Worm (Caenorhabditis elegans) whole organism, L3 larva: ENCODE measurements around the gene str-262.
A peak's percentile ranks its signal among the peaks of the same experiment; 100 is the strongest.

ENCODE experiments used
- R02D3.7 ChIP-seq: fragments of 150-350 bp; optimal IDR thresholded peaks from 2 replicates; lab custom pipeline; 2014; ENCODE audit warnings: missing biosample characterization, missing genetic modification characterization
- ZK546.5 ChIP-seq: sonication (generic microtip); optimal IDR thresholded peaks from 2 replicates; lab custom pipeline; 2017; ENCODE audit warnings: missing biosample characterization, missing genetic modification characterization
- aly-2 ChIP-seq: fragments of 150-350 bp; optimal IDR thresholded peaks from 2 replicates; lab custom pipeline; 2014; ENCODE audit warnings: missing biosample characterization, missing genetic modification characterization
- ama-1 ChIP-seq: fragments of 150-350 bp; optimal IDR thresholded peaks from 2 replicates; lab custom pipeline; 2018
- ceh-16 ChIP-seq: sonication (generic microtip); optimal IDR thresholded peaks from 2 replicates; lab custom pipeline; 2017; ENCODE audit warnings: missing biosample characterization, missing genetic modification characterization
- ceh-28 ChIP-seq: fragments of 150-350 bp; optimal IDR thresholded peaks from 2 replicates; lab custom pipeline; 2014; ENCODE audit warnings: missing biosample characterization, missing genetic modification reagents, missing genetic modification characterization
- ceh-82 ChIP-seq: fragments of 150-350 bp; optimal IDR thresholded peaks from 2 replicates; lab custom pipeline; 2014; ENCODE audit warnings: missing biosample characterization, missing genetic modification characterization
- ceh-9 ChIP-seq: sonication (generic microtip); optimal IDR thresholded peaks from 2 replicates; lab custom pipeline; 2018; ENCODE audit warnings: missing biosample characterization, missing genetic modification characterization
- daf-12 ChIP-seq: fragments of 150-350 bp; optimal IDR thresholded peaks from 2 replicates; lab custom pipeline; 2014; ENCODE audit warnings: missing biosample characterization, missing genetic modification reagents, missing genetic modification characterization
- egl-27 ChIP-seq: sonication (generic microtip); optimal IDR thresholded peaks from 4 replicates; lab custom pipeline; 2017; ENCODE audit warnings: missing biosample characterization, missing genetic modification reagents, missing genetic modification characterization
- egl-5 ChIP-seq: fragments of 150-350 bp; optimal IDR thresholded peaks from 2 replicates; lab custom pipeline; 2017; ENCODE audit warnings: missing biosample characterization, missing genetic modification reagents, missing genetic modification characterization, inconsistent platforms
- elt-1 ChIP-seq: fragments of 150-350 bp; optimal IDR thresholded peaks from 2 replicates; lab custom pipeline; 2014; ENCODE audit warnings: missing biosample characterization, missing genetic modification characterization
- elt-2 ChIP-seq: sonication (generic microtip); optimal IDR thresholded peaks from 2 replicates; lab custom pipeline; 2016; ENCODE audit warnings: missing genetic modification reagents, mild to moderate bottlenecking, missing genetic modification characterization, missing compliant biosample characterization
- elt-3 ChIP-seq, 3 experiments: fragments of 150-350 bp in 1 of 3; sonication (generic microtip) in 2 of 3; optimal IDR thresholded peaks; 2 replicates in 2 of 3; 4 replicates in 1 of 3; lab custom pipeline; 2014 to 2017; ENCODE audit warnings: missing biosample characterization in 3 of 3, missing genetic modification characterization in 3 of 3
- eor-1 ChIP-seq, 2 experiments: fragments of 150-350 bp; optimal IDR thresholded peaks; 2 replicates each; lab custom pipeline; 2014 to 2018; ENCODE audit warnings: missing biosample characterization in 2 of 2, missing genetic modification characterization in 2 of 2
- fkh-10 ChIP-seq: sonication (generic microtip); optimal IDR thresholded peaks from 2 replicates; lab custom pipeline; 2017; ENCODE audit warnings: missing biosample characterization, missing genetic modification reagents, missing genetic modification characterization
- fkh-2 ChIP-seq: fragments of 150-350 bp; optimal IDR thresholded peaks from 2 replicates; lab custom pipeline; 2014; ENCODE audit warnings: missing biosample characterization, missing genetic modification reagents, missing genetic modification characterization
- fos-1 ChIP-seq: fragments of 150-350 bp; optimal IDR thresholded peaks from 2 replicates; lab custom pipeline; 2014; ENCODE audit warnings: missing biosample characterization, missing genetic modification characterization
- hmg-11 ChIP-seq: sonication (generic microtip); optimal IDR thresholded peaks from 2 replicates; lab custom pipeline; 2016; ENCODE audit warnings: missing genetic modification characterization, missing compliant biosample characterization
- jun-1 ChIP-seq: fragments of 150-350 bp; optimal IDR thresholded peaks from 2 replicates; lab custom pipeline; 2014; ENCODE audit warnings: missing biosample characterization, missing genetic modification reagents, missing genetic modification characterization
- lin-15B ChIP-seq: fragments of 150-350 bp; optimal IDR thresholded peaks from 2 replicates; lab custom pipeline; 2014; ENCODE audit warnings: missing biosample characterization, missing genetic modification characterization
- lin-39 ChIP-seq: fragments of 150-350 bp; optimal IDR thresholded peaks from 2 replicates; lab custom pipeline; 2018; ENCODE audit warnings: missing biosample characterization, missing genetic modification reagents, missing genetic modification characterization
- lsy-12 ChIP-seq: sonication (generic microtip); optimal IDR thresholded peaks from 2 replicates; lab custom pipeline; 2016; ENCODE audit warnings: mild to moderate bottlenecking, missing genetic modification characterization, missing compliant biosample characterization
- mdl-1 ChIP-seq: fragments of 150-350 bp; optimal IDR thresholded peaks from 2 replicates; lab custom pipeline; 2014; ENCODE audit warnings: missing biosample characterization, missing genetic modification characterization
- mml-1 ChIP-seq: fragments of 150-350 bp; sonication (generic microtip); optimal IDR thresholded peaks from 3 replicates; lab custom pipeline; 2014; ENCODE audit warnings: missing biosample characterization, missing genetic modification characterization
- nfya-1 ChIP-seq: sonication (generic microtip); optimal IDR thresholded peaks from 2 replicates; lab custom pipeline; 2017; ENCODE audit warnings: missing genetic modification characterization, mild to moderate bottlenecking, missing compliant biosample characterization, antibody characterized with exemption, moderate library complexity; ENCODE audit not compliant: insufficient read depth
- nhr-11 ChIP-seq: fragments of 150-350 bp; optimal IDR thresholded peaks from 2 replicates; lab custom pipeline; 2014; ENCODE audit warnings: missing biosample characterization, missing genetic modification characterization
- nhr-23 ChIP-seq: fragments of 150-350 bp; optimal IDR thresholded peaks from 2 replicates; lab custom pipeline; 2014; ENCODE audit warnings: missing biosample characterization, missing genetic modification reagents, missing genetic modification characterization
- nhr-237 ChIP-seq: fragments of 150-350 bp; optimal IDR thresholded peaks from 2 replicates; lab custom pipeline; 2014; ENCODE audit warnings: missing biosample characterization, missing genetic modification characterization
- nhr-25 ChIP-seq: sonication (generic microtip); optimal IDR thresholded peaks from 2 replicates; lab custom pipeline; 2017; ENCODE audit warnings: missing biosample characterization, missing genetic modification characterization
- nhr-28 ChIP-seq: fragments of 150-350 bp; optimal IDR thresholded peaks from 2 replicates; lab custom pipeline; 2014; ENCODE audit warnings: missing biosample characterization, missing genetic modification characterization
- nhr-43 ChIP-seq: sonication (generic microtip); optimal IDR thresholded peaks from 2 replicates; lab custom pipeline; 2016; ENCODE audit warnings: mild to moderate bottlenecking, missing genetic modification characterization, missing compliant biosample characterization; ENCODE audit not compliant: poor library complexity, severe bottlenecking
- nhr-67 ChIP-seq: fragments of 150-350 bp; optimal IDR thresholded peaks from 2 replicates; lab custom pipeline; 2014; ENCODE audit warnings: missing biosample characterization, missing genetic modification characterization
- nhr-76 ChIP-seq: fragments of 150-350 bp; sonication (generic microtip); optimal IDR thresholded peaks from 5 replicates; lab custom pipeline; 2014; ENCODE audit warnings: missing biosample characterization, missing genetic modification characterization
- nhr-77 ChIP-seq: fragments of 150-350 bp; optimal IDR thresholded peaks from 2 replicates; lab custom pipeline; 2014; ENCODE audit warnings: missing biosample characterization, missing genetic modification characterization
- pha-4 ChIP-seq: fragments of 150-350 bp; optimal IDR thresholded peaks from 2 replicates; lab custom pipeline; 2014; ENCODE audit warnings: missing biosample characterization, missing genetic modification reagents, missing genetic modification characterization
- pqm-1 ChIP-seq: fragments of 150-350 bp; optimal IDR thresholded peaks from 2 replicates; lab custom pipeline; 2017; ENCODE audit warnings: missing biosample characterization, missing genetic modification characterization, inconsistent platforms
- sea-2 ChIP-seq: fragments of 150-350 bp; sonication (generic microtip); optimal IDR thresholded peaks from 4 replicates; lab custom pipeline; 2014; ENCODE audit warnings: missing biosample characterization, missing genetic modification reagents, missing genetic modification characterization
- skn-1 ChIP-seq: fragments of 150-350 bp; optimal IDR thresholded peaks from 2 replicates; lab custom pipeline; 2014; ENCODE audit warnings: missing biosample characterization, missing genetic modification characterization
- snpc-4 ChIP-seq: fragments of 150-350 bp; optimal IDR thresholded peaks from 2 replicates; lab custom pipeline; 2014; ENCODE audit warnings: missing biosample characterization, missing genetic modification characterization
- tbx-2 ChIP-seq: sonication (generic microtip); optimal IDR thresholded peaks from 2 replicates; lab custom pipeline; 2016; ENCODE audit warnings: mild to moderate bottlenecking, missing genetic modification characterization, missing compliant biosample characterization
- unc-39 ChIP-seq: sonication (generic microtip); optimal IDR thresholded peaks from 4 replicates; lab custom pipeline; 2017; ENCODE audit warnings: missing biosample characterization, missing genetic modification characterization
- unc-62 ChIP-seq: fragments of 150-350 bp; sonication (generic microtip); optimal IDR thresholded peaks from 4 replicates; lab custom pipeline; 2014; ENCODE audit warnings: missing biosample characterization, missing genetic modification reagents, missing genetic modification characterization
- zag-1 ChIP-seq: fragments of 150-350 bp; optimal IDR thresholded peaks from 2 replicates; lab custom pipeline; 2014; ENCODE audit warnings: missing biosample characterization, missing genetic modification characterization
- ztf-11 ChIP-seq: fragments of 150-350 bp; optimal IDR thresholded peaks from 2 replicates; lab custom pipeline; 2014; ENCODE audit warnings: missing biosample characterization, missing genetic modification characterization
- ztf-4 ChIP-seq: fragments of 150-350 bp; optimal IDR thresholded peaks from 2 replicates; lab custom pipeline; 2014; ENCODE audit warnings: missing biosample characterization, missing genetic modification characterization

The str-262 gene

DNA sequence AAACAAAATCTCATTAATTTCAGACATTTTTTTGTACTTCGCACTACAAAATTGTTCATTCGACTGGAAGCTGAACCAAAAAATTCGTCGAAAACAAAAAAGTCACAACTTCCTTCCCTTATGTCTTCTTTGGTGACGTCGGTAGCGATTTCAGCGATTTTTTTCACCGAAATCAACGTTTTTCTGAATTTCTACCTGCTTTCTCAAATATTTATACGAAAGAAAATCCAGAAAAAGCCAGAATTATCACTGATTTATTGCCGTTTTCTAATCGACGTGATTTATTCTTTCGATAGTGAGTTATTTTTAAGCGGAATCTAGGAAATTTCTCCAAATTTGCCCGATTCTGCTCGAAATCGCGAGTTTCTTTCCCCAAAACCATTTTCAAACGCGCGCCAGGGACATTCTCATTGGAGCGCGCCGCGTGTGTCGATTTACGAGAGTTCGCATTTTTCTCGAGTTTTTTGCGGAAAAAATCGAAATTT is 22.3 kb upstream of the str-262 start, which contains the start of gene srbc-58:
TSS of gene srbc-58 (plus strand) at position 121 of the 485 bp plus-strand sequence.
- TF ChIP-seq ceh-28 (tag; lab: Kevin White, UChicago) (no peak), elt-2 (tag; lab: Kevin White, UChicago) (peak; percentile 21), pha-4 (tag; lab: Kevin White, UChicago) (peak; percentile 21), mml-1 (tag; lab: Kevin White, UChicago) (no peak), unc-39 (tag; lab: Kevin White, UChicago) (no peak), lsy-12 (tag; lab: Kevin White, UChicago) (no peak), egl-27 (no peak), mdl-1 (tag; lab: Kevin White, UChicago) (no peak), nhr-77 (no peak), nhr-67 (tag; lab: Kevin White, UChicago) (no peak), R02D3.7 (tag; lab: Kevin White, UChicago) (peak; percentile 54), fos-1 (tag; lab: Kevin White, UChicago) (no peak), nhr-25 (tag; lab: Kevin White, UChicago) (peak; percentile 25), tbx-2 (tag; lab: Kevin White, UChicago) (peak; percentile 16), ama-1 (lab: Kevin White, UChicago) (peak; percentile 93), eor-1 (tag; optimal IDR thresholded peaks at IDR 0.05; lab: Kevin White, UChicago) (no peak)
- TF ChIP-seq, all 47 proteins: peak for 6

DNA sequence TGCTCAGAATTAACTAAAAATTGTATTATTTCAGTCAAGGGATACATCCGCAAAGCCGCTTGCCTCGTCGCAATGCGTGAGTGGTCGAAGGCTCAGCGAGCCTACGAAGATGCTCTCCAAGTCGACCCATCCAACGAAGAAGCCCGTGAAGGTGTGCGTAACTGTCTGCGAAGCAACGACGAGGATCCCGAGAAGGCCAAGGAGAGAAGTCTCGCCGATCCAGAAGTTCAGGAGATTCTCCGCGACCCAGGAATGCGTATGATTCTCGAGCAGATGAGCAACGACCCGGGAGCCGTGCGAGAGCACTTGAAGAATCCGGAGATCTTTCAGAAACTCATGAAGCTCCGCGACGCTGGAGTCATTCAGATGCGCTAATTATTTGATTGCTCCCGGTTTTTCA is 21.8 kb upstream of the str-262 start:
- no peak for TF ChIP-seq ama-1 (lab: Kevin White, UChicago)
- no peak for TF ChIP-seq egl-27
- no peak for TF ChIP-seq elt-1 (tag; lab: Kevin White, UChicago)
- TF ChIP-seq jun-1, result no peak
- no peak for TF ChIP-seq fos-1 (tag; lab: Kevin White, UChicago)
- TF ChIP-seq nhr-11 (tag; lab: Kevin White, UChicago), result no peak
- no peak for TF ChIP-seq sea-2 (GFP tag; lab: Kevin White, UChicago)
- TF ChIP-seq mml-1 (tag; lab: Kevin White, UChicago), result no peak
- TF ChIP-seq zag-1 (tag; lab: Kevin White, UChicago), result no peak

ce11 chrV:773256-773655 is 20.7 kb upstream of the str-262 start, which contains the start of gene sti-1:
Gene sti-1 (plus strand): TSS chrV:773518.
- TF ChIP-seq nhr-11 (tag; lab: Kevin White, UChicago) (no peak), nhr-43 (peak; percentile 68), unc-62 (no peak), tbx-2 (tag; lab: Kevin White, UChicago) (no peak), ceh-82 (tag; lab: Kevin White, UChicago) (peak; percentile 20), aly-2 (tag; lab: Kevin White, UChicago) (no peak), egl-5 (tag; lab: Kevin White, UChicago) (peak; percentile 94), ZK546.5 (no peak), ceh-16 (tag; lab: Kevin White, UChicago) (no peak), ceh-28 (tag; lab: Kevin White, UChicago) (peak; percentile 72), nhr-23 (peak; percentile 90), elt-1 (tag; lab: Kevin White, UChicago) (no peak), unc-39 (tag; lab: Kevin White, UChicago) (no peak), snpc-4 (tag; lab: Kevin White, UChicago) (peak; percentile 73), mdl-1 (tag; lab: Kevin White, UChicago) (no peak), mml-1 (tag; lab: Kevin White, UChicago) (no peak), lsy-12 (tag; lab: Kevin White, UChicago) (peak; percentile 45), nhr-25 (tag; lab: Kevin White, UChicago) (peak; percentile 73), eor-1 (tag; optimal IDR thresholded peaks at IDR 0.05; lab: Kevin White, UChicago) (peak in 1 of 2 experiments; percentile 8), nhr-28 (tag; lab: Kevin White, UChicago) (peak; percentile 1), nhr-237 (tag; lab: Kevin White, UChicago) (no peak), ama-1 (lab: Kevin White, UChicago) (peak; percentile 4), lin-39 (tag; lab: Kevin White, UChicago) (peak; percentile 83), ceh-9 (tag; lab: Kevin White, UChicago) (no peak), zag-1 (tag; lab: Kevin White, UChicago) (no peak), daf-12 (tag; lab: Kevin White, UChicago) (no peak), fkh-2 (no peak), nhr-76 (peak; percentile 20), elt-3 (tag; optimal IDR thresholded peaks at IDR 0.05; lab: Kevin White, UChicago) (no peak), elt-2 (tag; lab: Kevin White, UChicago) (peak; percentile 42), fkh-10 (GFP tag; lab: Kevin White, UChicago) (no peak), lin-15B (tag; lab: Kevin White, UChicago) (peak; percentile 85), egl-27 (no peak), jun-1 (peak; percentile 65), R02D3.7 (tag; lab: Kevin White, UChicago) (peak; percentile 70), ztf-4 (tag; lab: Kevin White, UChicago) (no peak), nhr-77 (peak; percentile 76), fos-1 (tag; lab: Kevin White, UChicago) (no peak), nfya-1 (tag; lab: Kevin White, UChicago) (peak; percentile 92), pqm-1 (tag; lab: Kevin White, UChicago) (peak; percentile 63), ztf-11 (tag; lab: Kevin White, UChicago) (no peak), skn-1 (tag; lab: Kevin White, UChicago) (peak; percentile 35), pha-4 (tag; lab: Kevin White, UChicago) (peak; percentile 89), hmg-11 (tag; lab: Kevin White, UChicago) (peak; percentile 64)
